Fruit fly (Drosophila melanogaster) whole organism: ENCODE results near the gene per.

Source experiments
- Dll ChIP-seq: fragments of >200 bp; optimal IDR thresholded peaks from 2 replicates; lab custom pipeline; 2017
- pan ChIP-seq: fragments of >200 bp; optimal IDR thresholded peaks from 2 replicates; lab custom pipeline; 2017
- usp ChIP-seq: fragments of >200 bp; optimal IDR thresholded peaks from 2 replicates; lab custom pipeline; 2017; ENCODE audit warnings: missing biosample characterization, missing genetic modification characterization, mixed read lengths

DNA sequence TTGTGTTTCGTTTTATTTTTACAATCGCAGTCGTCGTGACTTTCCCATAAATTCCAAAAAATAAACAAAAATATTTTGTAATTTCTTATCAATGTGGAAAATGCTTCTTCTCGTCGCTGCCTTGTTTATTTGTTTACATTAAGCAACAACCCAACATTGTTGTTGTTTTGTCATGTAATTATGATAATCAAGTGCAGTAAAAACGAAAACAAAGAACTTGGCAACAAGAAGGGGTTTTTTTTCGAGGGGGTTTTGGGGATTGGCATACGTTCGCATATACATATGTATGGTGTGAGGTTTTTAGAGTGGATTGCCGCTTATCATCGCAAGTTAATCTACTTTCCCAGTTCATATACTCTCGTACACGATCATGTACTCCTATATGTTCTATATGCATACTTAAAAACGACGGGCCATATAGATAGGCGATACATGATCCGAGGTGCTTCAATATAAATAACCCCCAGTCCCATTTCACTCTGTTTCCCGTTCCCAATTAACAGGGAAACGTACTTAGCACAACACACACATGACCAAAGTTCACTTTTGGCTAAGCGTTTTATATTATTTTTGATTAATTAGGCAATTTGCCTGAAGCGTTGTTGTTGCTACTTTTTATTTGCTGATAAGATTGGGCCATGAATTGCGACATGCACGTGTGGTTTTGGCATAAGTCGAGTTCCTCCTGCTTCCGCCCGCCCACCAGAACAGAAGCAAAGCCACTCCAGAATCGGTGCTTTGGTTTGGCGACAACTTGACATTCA lies 31.7 kb upstream of the per start:
- TF ChIP-seq pan (lab: Kevin White, UChicago) (no peak), usp (GFP tag; lab: Kevin White, UChicago) (no peak), Dll (lab: Kevin White, UChicago) (no peak)
